Worm (Caenorhabditis elegans) whole organism, L2 larva: Measurements from ENCODE around the gene H10D18.5.

Experiments used
- Y55F3AM.14 ChIP-seq: fragments of 200-800 bp; sonication (Bioruptor generic); optimal IDR thresholded peaks from 2 replicates; lab custom pipeline; 2018; ENCODE audit warnings: mild to moderate bottlenecking, missing genetic modification characterization, missing compliant biosample characterization
- egl-27 ChIP-seq: sonication (generic microtip); optimal IDR thresholded peaks from 3 replicates; lab custom pipeline; 2017; ENCODE audit warnings: missing biosample characterization, missing genetic modification reagents, missing genetic modification characterization
- elt-3 ChIP-seq: sonication (generic microtip); optimal IDR thresholded peaks from 2 replicates; lab custom pipeline; 2017; ENCODE audit warnings: missing biosample characterization, missing genetic modification characterization
- nhr-21 ChIP-seq: fragments of 150-350 bp; optimal IDR thresholded peaks from 2 replicates; lab custom pipeline; 2014; ENCODE audit warnings: missing biosample characterization, missing genetic modification characterization
- snpc-4 ChIP-seq: fragments of 150-350 bp; optimal IDR thresholded peaks from 2 replicates; lab custom pipeline; 2014; ENCODE audit warnings: missing biosample characterization, missing genetic modification characterization

- TF ChIP-seq Y55F3AM.14 (no peak), elt-3 (tag; lab: Kevin White, UChicago) (no peak), nhr-21 (tag; lab: Kevin White, UChicago) (no peak), snpc-4 (tag; lab: Kevin White, UChicago) (no peak), egl-27 (tag; lab: Kevin White, UChicago) (no peak)
Observed at ce11 chrV:3868905-3869304, 37.4 kb upstream of the H10D18.5 start, which contains the start of gene nhr-157.
